Fruit fly (Drosophila melanogaster) whole organism, embryonic: Measurements from ENCODE around the gene CG13690.

Experiments
- ATbp ChIP-seq: fragments of 200-800 bp; sonication (Bioruptor generic); optimal IDR thresholded peaks from 2 replicates; lab custom pipeline; 2017; ENCODE audit warnings: missing biosample characterization, mild to moderate bottlenecking, missing genetic modification characterization, missing genetic modification reagents
- Adf1 ChIP-seq: fragments of 200-800 bp; sonication (Bioruptor generic); IDR thresholded peaks from 2 replicates; pipeline ENCODE4 v1.3.6; 2022; ENCODE audit warnings: missing biosample characterization, missing genetic modification characterization
- Awh ChIP-seq: fragments of 200-800 bp; sonication (Bioruptor generic); IDR thresholded peaks from 2 replicates; pipeline ENCODE4, ENCODE4 v1.3.6; 2022; ENCODE audit warnings: missing biosample characterization, missing genetic modification characterization
- CG10431 ChIP-seq: fragments of 200-800 bp; sonication (Bioruptor generic); optimal IDR thresholded peaks from 3 replicates; lab custom pipeline; 2018; ENCODE audit warnings: missing biosample characterization, mild to moderate bottlenecking, missing genetic modification characterization
- CG10979 ChIP-seq: fragments of 200-800 bp; sonication (Bioruptor generic); optimal IDR thresholded peaks from 2 replicates; lab custom pipeline; 2018; ENCODE audit warnings: missing biosample characterization, mild to moderate bottlenecking, missing genetic modification characterization, moderate library complexity
- CG12104 ChIP-seq: fragments of 200-800 bp; sonication (Bioruptor generic); optimal IDR thresholded peaks from 3 replicates; lab custom pipeline; 2016; ENCODE audit warnings: missing biosample characterization, missing genetic modification characterization
- CG13424 ChIP-seq: fragments of 200-800 bp; sonication (Bioruptor generic); optimal IDR thresholded peaks from 2 replicates; lab custom pipeline; 2019; ENCODE audit warnings: missing biosample characterization, mild to moderate bottlenecking, missing genetic modification characterization, moderate library complexity
- CG15696 ChIP-seq: fragments of 200-800 bp; sonication (Bioruptor generic); optimal IDR thresholded peaks from 2 replicates; lab custom pipeline; 2019; ENCODE audit warnings: missing biosample characterization, mild to moderate bottlenecking, missing genetic modification characterization, moderate library complexity
- CG17359 ChIP-seq: fragments of 200-800 bp; sonication (Bioruptor generic); optimal IDR thresholded peaks from 3 replicates; lab custom pipeline; 2018; ENCODE audit warnings: missing biosample characterization, mild to moderate bottlenecking, missing genetic modification characterization, moderate library complexity
- CG17361 ChIP-seq: fragments of 200-800 bp; sonication (Bioruptor generic); IDR thresholded peaks from 3 replicates; pipeline ENCODE4 v1.3.6; 2022; ENCODE audit warnings: missing biosample characterization, missing genetic modification characterization
- CG3163 ChIP-seq: fragments of 200-800 bp; sonication (Bioruptor generic); optimal IDR thresholded peaks from 3 replicates; lab custom pipeline; 2016; ENCODE audit warnings: missing biosample characterization, missing genetic modification characterization
- CG34376 ChIP-seq: fragments of 200-800 bp; sonication (Bioruptor generic); optimal IDR thresholded peaks from 2 replicates; lab custom pipeline; 2018; ENCODE audit warnings: missing biosample characterization, mild to moderate bottlenecking, missing genetic modification characterization
- CG34422 ChIP-seq: fragments of 200-800 bp; sonication (Bioruptor generic); IDR thresholded peaks from 3 replicates; pipeline ENCODE4 v1.3.6; 2022; ENCODE audit warnings: missing biosample characterization, missing genetic modification characterization
- CG4820 ChIP-seq: fragments of 200-800 bp; sonication (Bioruptor generic); optimal IDR thresholded peaks from 3 replicates; lab custom pipeline; 2016; ENCODE audit warnings: missing biosample characterization, missing genetic modification characterization
- CG6683 ChIP-seq: fragments of 200-800 bp; sonication (Bioruptor generic); optimal IDR thresholded peaks from 2 replicates; lab custom pipeline; 2017; ENCODE audit warnings: missing biosample characterization, mild to moderate bottlenecking, missing genetic modification characterization, missing genetic modification reagents
- CG6765 ChIP-seq: fragments of 200-800 bp; sonication (Bioruptor generic); optimal IDR thresholded peaks from 3 replicates; lab custom pipeline; 2017; ENCODE audit warnings: missing biosample characterization, mild to moderate bottlenecking, missing genetic modification characterization
- CG7357 ChIP-seq: fragments of 200-800 bp; sonication (Bioruptor generic); IDR thresholded peaks from 3 replicates; pipeline ENCODE4 v1.3.6; 2022; ENCODE audit warnings: missing biosample characterization, missing genetic modification characterization
- CG7839 ChIP-seq: fragments of 200-800 bp; sonication (Bioruptor generic); optimal IDR thresholded peaks from 3 replicates; lab custom pipeline; 2018; ENCODE audit warnings: missing biosample characterization, mild to moderate bottlenecking, missing genetic modification characterization, moderate library complexity
- CG8290 ChIP-seq, 3 experiments: fragments of 200-800 bp; sonication (Bioruptor generic); optimal IDR thresholded peaks; 2 replicates each; lab custom pipeline; 2016 to 2019; ENCODE audit warnings: missing biosample characterization in 3 of 3, missing genetic modification characterization in 3 of 3, mild to moderate bottlenecking in 2 of 3, moderate library complexity in 1 of 3
- CG9609 ChIP-seq: fragments of 200-800 bp; sonication (Bioruptor generic); optimal IDR thresholded peaks from 3 replicates; lab custom pipeline; 2016; ENCODE audit warnings: missing biosample characterization, missing genetic modification characterization
- CkIIα-i1 ChIP-seq: fragments of 200-800 bp; sonication (Bioruptor generic); IDR thresholded peaks from 2 replicates; pipeline ENCODE4 v1.3.6; 2022; ENCODE audit warnings: missing biosample characterization, missing genetic modification characterization
- Doc3 ChIP-seq: fragments of 200-800 bp; sonication (Bioruptor generic); IDR thresholded peaks from 3 replicates; pipeline ENCODE4 v1.3.6; 2022; ENCODE audit warnings: missing biosample characterization, missing genetic modification characterization; ENCODE audit not compliant: partially characterized antibody
- Dp ChIP-seq: fragments of 200-800 bp; sonication (Bioruptor generic); optimal IDR thresholded peaks from 2 replicates; lab custom pipeline; 2018; ENCODE audit warnings: missing biosample characterization, mild to moderate bottlenecking, missing genetic modification characterization, moderate library complexity
- HLH4C ChIP-seq: fragments of 200-800 bp; sonication (Bioruptor generic); IDR thresholded peaks from 3 replicates; pipeline ENCODE4 v1.3.6; 2022; ENCODE audit warnings: missing biosample characterization, missing genetic modification characterization; ENCODE audit not compliant: partially characterized antibody
- Hey ChIP-seq: fragments of 200-800 bp; sonication (Bioruptor generic); optimal IDR thresholded peaks from 3 replicates; lab custom pipeline; 2018; ENCODE audit warnings: missing biosample characterization, mild to moderate bottlenecking, missing genetic modification characterization
- Hr78 ChIP-seq, 2 experiments: fragments of 200-800 bp in 1 of 2; fragments of >200 bp in 1 of 2; sonication (Bioruptor generic) in 1 of 2; optimal IDR thresholded peaks; 2 replicates each; lab custom pipeline; 2017 to 2019; ENCODE audit warnings: missing biosample characterization in 2 of 2, missing genetic modification characterization in 2 of 2, mild to moderate bottlenecking in 1 of 2, moderate library complexity in 1 of 2
- Meics ChIP-seq: fragments of 200-800 bp; sonication (Bioruptor generic); optimal IDR thresholded peaks from 2 replicates; lab custom pipeline; 2017; ENCODE audit warnings: missing biosample characterization, mild to moderate bottlenecking, missing genetic modification characterization
- Mrtf ChIP-seq: fragments of 200-800 bp; sonication (Bioruptor generic); IDR thresholded peaks from 3 replicates; pipeline ENCODE4 v1.3.6; 2022; ENCODE audit warnings: missing biosample characterization, missing genetic modification characterization
- NfI ChIP-seq: fragments of 200-800 bp; sonication (Bioruptor generic); optimal IDR thresholded peaks from 3 replicates; lab custom pipeline; 2018; ENCODE audit warnings: missing biosample characterization, mild to moderate bottlenecking, missing genetic modification characterization, moderate library complexity
- Ravus ChIP-seq: fragments of 200-800 bp; sonication (Bioruptor generic); IDR thresholded peaks from 2 replicates; pipeline ENCODE4 v1.3.6; 2022; ENCODE audit warnings: missing biosample characterization, missing genetic modification characterization
- ac ChIP-seq: fragments of 200-800 bp; sonication (Bioruptor generic); optimal IDR thresholded peaks from 3 replicates; lab custom pipeline; 2017; ENCODE audit warnings: missing biosample characterization, mild to moderate bottlenecking, missing genetic modification characterization
- chif ChIP-seq, 2 experiments: fragments of 200-800 bp; sonication (Bioruptor generic); optimal IDR thresholded peaks; 3 replicates each; lab custom pipeline; 2016; ENCODE audit warnings: missing biosample characterization in 2 of 2, missing genetic modification characterization in 2 of 2
- disco-r ChIP-seq: fragments of 200-800 bp; sonication (Bioruptor generic); optimal IDR thresholded peaks from 2 replicates; lab custom pipeline; 2016; ENCODE audit warnings: missing biosample characterization, missing genetic modification characterization
- dm ChIP-seq: fragments of 200-800 bp; sonication (Bioruptor generic); optimal IDR thresholded peaks from 3 replicates; lab custom pipeline; 2016; ENCODE audit warnings: missing biosample characterization, missing genetic modification characterization
- exex ChIP-seq: fragments of 200-800 bp; sonication (Bioruptor generic); optimal IDR thresholded peaks from 4 replicates; lab custom pipeline; 2018; ENCODE audit warnings: missing biosample characterization, mild to moderate bottlenecking, missing genetic modification characterization, moderate library complexity
- gem ChIP-seq: fragments of 200-800 bp; sonication (Bioruptor generic); optimal IDR thresholded peaks from 2 replicates; lab custom pipeline; 2019; ENCODE audit warnings: missing biosample characterization, mild to moderate bottlenecking, missing genetic modification characterization, moderate library complexity
- grau ChIP-seq: fragments of 200-800 bp; optimal IDR thresholded peaks from 3 replicates; lab custom pipeline; 2019; ENCODE audit warnings: missing biosample characterization, mild to moderate bottlenecking, missing genetic modification characterization, moderate library complexity
- onecut ChIP-seq: fragments of 200-800 bp; sonication (Bioruptor generic); IDR thresholded peaks from 2 replicates; pipeline ENCODE4 v1.3.6; 2022; ENCODE audit warnings: missing biosample characterization, missing genetic modification characterization
- pho ChIP-seq: fragments of 200-800 bp; sonication (Bioruptor generic); optimal IDR thresholded peaks from 2 replicates; lab custom pipeline; 2016; ENCODE audit warnings: missing biosample characterization, missing genetic modification characterization
- seq ChIP-seq: fragments of 200-800 bp; sonication (Bioruptor generic); IDR thresholded peaks from 2 replicates; pipeline ENCODE4 v1.3.6; 2022; ENCODE audit warnings: missing biosample characterization, missing genetic modification characterization
- sim ChIP-seq: fragments of 200-800 bp; sonication (Bioruptor generic); IDR thresholded peaks from 2 replicates; pipeline ENCODE4 v1.3.6; 2022; ENCODE audit warnings: missing biosample characterization, missing genetic modification characterization
- sisA ChIP-seq: fragments of 200-800 bp; sonication (Bioruptor generic); IDR thresholded peaks from 2 replicates; pipeline ENCODE4 v1.3.6; 2022; ENCODE audit warnings: missing biosample characterization, missing genetic modification characterization
- slp2 ChIP-seq: fragments of 200-800 bp; sonication (Bioruptor generic); optimal IDR thresholded peaks from 2 replicates; lab custom pipeline; 2016; ENCODE audit warnings: missing biosample characterization, missing genetic modification characterization
- so ChIP-seq: fragments of 200-800 bp; sonication (Bioruptor generic); IDR thresholded peaks from 3 replicates; pipeline ENCODE4 v1.3.6; 2022; ENCODE audit warnings: missing biosample characterization, missing genetic modification characterization
- twi ChIP-seq: fragments of 200-800 bp; optimal IDR thresholded peaks from 2 replicates; lab custom pipeline; 2019; ENCODE audit warnings: missing biosample characterization, mild to moderate bottlenecking, missing genetic modification characterization, moderate library complexity
- unpg ChIP-seq: fragments of 200-800 bp; sonication (Bioruptor generic); optimal IDR thresholded peaks from 3 replicates; lab custom pipeline; 2018; ENCODE audit warnings: missing biosample characterization, mild to moderate bottlenecking, missing genetic modification characterization, moderate library complexity
- wdn ChIP-seq: fragments of 200-800 bp; sonication (Bioruptor generic); IDR thresholded peaks from 2 replicates; pipeline ENCODE4 v1.3.6; 2022; ENCODE audit warnings: missing biosample characterization, missing genetic modification characterization
- zen2 ChIP-seq: fragments of 200-800 bp; sonication (Bioruptor generic); IDR thresholded peaks from 3 replicates; pipeline ENCODE4 v1.3.6; 2022; ENCODE audit warnings: missing biosample characterization, missing genetic modification characterization; ENCODE audit not compliant: partially characterized antibody

The CG13690 gene

dm6 chr2L:414593-415399, 4.7 kb downstream of the CG13690 start, which contains the start of the genes AP-2alpha and ebi (continued):
- TF ChIP-seq Hr78 (GFP tag; optimal IDR thresholded peaks at IDR 0.05; lab: Kevin White, UChicago) (no peak), disco-r (GFP tag; lab: Kevin White, UChicago) (peak; percentile 88), CkIIα-i1 (GFP tag; lab: Robert Waterston, UW) (no peak), grau (tag; lab: Kevin White, UChicago) (peak; percentile 87), Adf1 (GFP tag; lab: Robert Waterston, UW) (peak; percentile 67), NfI (peak; percentile 83), dm (GFP tag; lab: Kevin White, UChicago) (peak; percentile 91), CG10979 (tag; lab: Kevin White, UChicago) (peak; percentile 76), CG17359 (tag; lab: Kevin White, UChicago) (peak; percentile 62), gem (tag; lab: Kevin White, UChicago) (peak; percentile 92), wdn (GFP tag; lab: Robert Waterston, UW) (peak; percentile 83), pho (peak; percentile 95), CG8290 (GFP tag; optimal IDR thresholded peaks at IDR 0.05; lab: Kevin White, UChicago) (peak; percentile 72), CG8290 (tag; optimal IDR thresholded peaks at IDR 0.05; lab: Kevin White, UChicago) (peak; percentile 31 to 61), CG15696 (peak; percentile 83), CG9609 (GFP tag; lab: Kevin White, UChicago) (peak; percentile 96), HLH4C (GFP tag; lab: Robert Waterston, UW) (no peak), CG17361 (GFP tag; lab: Robert Waterston, UW) (peak; percentile 92), Doc3 (GFP tag; lab: Robert Waterston, UW) (no peak), CG4820 (GFP tag; lab: Kevin White, UChicago) (peak; percentile 86), sim (GFP tag; lab: Robert Waterston, UW) (0 out of 2 replicates have a peak, but pooled peaks have one; percentile 26), exex (tag; lab: Kevin White, UChicago) (peak; percentile 42), sisA (GFP tag; lab: Robert Waterston, UW) (peak; percentile 93), slp2 (GFP tag; lab: Kevin White, UChicago) (peak; percentile 91), CG7839 (tag; lab: Kevin White, UChicago) (peak; percentile 84), ac (GFP tag; lab: Kevin White, UChicago) (peak; percentile 14), Dp (GFP tag; lab: Kevin White, UChicago) (peak; percentile 40), seq (peak; percentile 82), CG6683 (peak; percentile 28), twi (peak; percentile 82), chif (GFP tag; optimal IDR thresholded peaks at IDR 0.05; lab: Kevin White, UChicago) (peak; percentile 92 to 96), zen2 (GFP tag; lab: Robert Waterston, UW) (no peak), CG34422 (GFP tag; lab: Robert Waterston, UW) (peak; percentile 84), unpg (GFP tag; lab: Kevin White, UChicago) (peak; percentile 70), ATbp (GFP tag; lab: Kevin White, UChicago) (peak; percentile 63), Awh (GFP tag; lab: Robert Waterston, UW) (no peak), onecut (GFP tag; lab: Robert Waterston, UW) (peak; percentile 96), Mrtf (GFP tag; lab: Robert Waterston, UW) (peak; percentile 84), CG6765 (GFP tag; lab: Kevin White, UChicago) (peak; percentile 59), CG3163 (GFP tag; lab: Kevin White, UChicago) (peak; percentile 86), CG12104 (GFP tag; lab: Kevin White, UChicago) (peak; percentile 86), CG13424 (tag; lab: Kevin White, UChicago) (peak; percentile 88), so (peak; percentile 72; the same call in 2 of the 3 replicates), CG10431 (GFP tag; lab: Kevin White, UChicago) (peak; percentile 70), Meics (peak; percentile 76), CG7357 (GFP tag; lab: Robert Waterston, UW) (peak; percentile 74; the same call in 2 of the 3 replicates), Ravus (GFP tag; lab: Robert Waterston, UW) (peak; percentile 39; the same call in 1 of the 2 replicates), Hey (tag; lab: Kevin White, UChicago) (peak; percentile 59), CG34376 (GFP tag; lab: Kevin White, UChicago) (peak; percentile 67)
